Fruit fly (Drosophila melanogaster): ENCODE data around the gene Ulp1.
A peak's percentile ranks its signal among the peaks of the same experiment; 100 is the strongest.

Gene Ulp1

DNA sequence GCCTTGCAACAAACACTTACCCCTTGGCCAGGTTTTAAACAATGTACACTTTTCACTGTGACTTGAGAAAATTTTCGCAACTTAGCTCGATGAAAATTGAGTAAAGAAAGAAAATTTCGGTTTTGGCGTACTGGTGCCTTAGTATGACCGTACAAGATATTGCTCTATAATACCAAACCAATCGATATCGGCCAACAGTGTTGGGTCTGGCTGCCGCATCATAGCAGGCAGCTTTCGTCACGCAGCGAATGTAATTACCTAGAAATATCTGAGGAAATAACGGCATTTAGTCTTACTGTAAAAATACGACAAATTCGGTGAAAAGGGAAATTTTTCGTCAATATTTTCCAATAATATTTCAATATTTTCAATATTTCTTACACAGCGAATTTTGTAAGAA, at the start of gene Ulp1:
TSS of gene Ulp1 (minus strand) at position 174 of the 400 bp plus-strand sequence.
- TF ChIP-seq CG11456 (GFP tag; IDR thresholded peaks at IDR 0.05) = 0 out of 3 replicates have a peak, but pooled peaks have one; percentile 59
- TF ChIP-seq gfzf (GFP tag; optimal IDR thresholded peaks at IDR 0.05) = peak; percentile 94
- peak; percentile 60 for TF ChIP-seq Lhr (GFP tag; optimal IDR thresholded peaks at IDR 0.05)
- TF ChIP-seq Pdp1 (GFP tag; optimal IDR thresholded peaks at IDR 0.05) = peak in 1 of 2 experiments; percentile 47
- TF ChIP-seq mam (GFP tag; optimal IDR thresholded peaks at IDR 0.05) = peak; percentile 34
- TF ChIP-seq Chrac-16 (GFP tag; optimal IDR thresholded peaks at IDR 0.05) = peak; percentile 8
- no peak for TF ChIP-seq NC2α (GFP tag; optimal IDR thresholded peaks at IDR 0.05)
- peak; percentile 11 for TF ChIP-seq CG2120 (GFP tag; optimal IDR thresholded peaks at IDR 0.05)
- no peak for TF ChIP-seq Doc3 (GFP tag; IDR thresholded peaks at IDR 0.05; ENCODE audit: partially characterized antibody)
- TF ChIP-seq nau (GFP tag; optimal IDR thresholded peaks at IDR 0.05) = no peak
- TF ChIP-seq CG16813 (GFP tag; IDR thresholded peaks at IDR 0.05; ENCODE audit: partially characterized antibody) = peak; percentile 30; the same call in 1 of the 3 replicates
- peak in 1 of 2 experiments; percentile 14 for TF ChIP-seq Hr51 (GFP tag; optimal IDR thresholded peaks at IDR 0.05)
- TF ChIP-seq ewg (GFP tag; optimal IDR thresholded peaks at IDR 0.05) = peak; percentile 43
- peak; percentile 60 for TF ChIP-seq Ets65A (GFP tag)
- peak; percentile 45; the same call in 1 of the 2 replicates for TF ChIP-seq vvl (GFP tag; IDR thresholded peaks at IDR 0.05)
- no peak for TF ChIP-seq z (GFP tag; IDR thresholded peaks at IDR 0.05)
- TF ChIP-seq Gsc (GFP tag; IDR thresholded peaks at IDR 0.05) = no peak
- no peak for TF ChIP-seq bsh (GFP tag; optimal IDR thresholded peaks at IDR 0.05)
- peak; percentile 2 for TF ChIP-seq NC2β (GFP tag; optimal IDR thresholded peaks at IDR 0.05)
- no peak for TF ChIP-seq yki (optimal IDR thresholded peaks at IDR 0.05)
- no peak for TF ChIP-seq ro (GFP tag; IDR thresholded peaks at IDR 0.05)
- TF ChIP-seq cas (GFP tag; IDR thresholded peaks at IDR 0.05) = no peak
- TF ChIP-seq ttk (GFP tag; IDR thresholded peaks at IDR 0.05) = no peak
- peak in 1 of 2 experiments; percentile 42 for TF ChIP-seq dpn (GFP tag; optimal IDR thresholded peaks at IDR 0.05)
- TF ChIP-seq corto (GFP tag; optimal IDR thresholded peaks at IDR 0.05) = no peak
- no peak for TF ChIP-seq CG13296 (GFP tag; optimal IDR thresholded peaks at IDR 0.05)
- peak; percentile 84 for TF ChIP-seq CTCF (GFP tag; optimal IDR thresholded peaks at IDR 0.05)
- no peak for TF ChIP-seq odd (GFP tag; optimal IDR thresholded peaks at IDR 0.05)
- peak; percentile 65 for TF ChIP-seq CG2116 (GFP tag; optimal IDR thresholded peaks at IDR 0.05)
- TF ChIP-seq hbn (GFP tag; IDR thresholded peaks at IDR 0.05; ENCODE audit: partially characterized antibody) = no peak
- TF ChIP-seq Asciz (GFP tag; optimal IDR thresholded peaks at IDR 0.05) = no peak
- TF ChIP-seq ssp (GFP tag; IDR thresholded peaks at IDR 0.05) = peak; percentile 42; the same call in 1 of the 2 replicates
- no peak for TF ChIP-seq fd96Cb (tag; optimal IDR thresholded peaks at IDR 0.05)
- peak; percentile 55 for TF ChIP-seq Neu2 (GFP tag; optimal IDR thresholded peaks at IDR 0.05; ENCODE audit: borderline replicate concordance)
- peak; percentile 30 for TF ChIP-seq CG12391 (tag; optimal IDR thresholded peaks at IDR 0.05)
- no peak for TF ChIP-seq lov (optimal IDR thresholded peaks at IDR 0.05)
- TF ChIP-seq lov (GFP tag; IDR thresholded peaks at IDR 0.05) = no peak
- peak; percentile 31 for TF ChIP-seq Hr3 (GFP tag; optimal IDR thresholded peaks at IDR 0.05)
- peak; percentile 9 for TF ChIP-seq Meics (GFP tag; optimal IDR thresholded peaks at IDR 0.05)
- peak; percentile 37 for TF ChIP-seq phol (tag; optimal IDR thresholded peaks at IDR 0.05)
- TF ChIP-seq vnd (GFP tag; IDR thresholded peaks at IDR 0.05; ENCODE audit: partially characterized antibody) = no peak
- TF ChIP-seq mirr (GFP tag; optimal IDR thresholded peaks at IDR 0.05) = no peak
- TF ChIP-seq CG1647 (GFP tag; optimal IDR thresholded peaks at IDR 0.05) = no peak
- TF ChIP-seq MESR4 (GFP tag; optimal IDR thresholded peaks at IDR 0.05) = peak; percentile 76
- no peak for TF ChIP-seq BtbVII (GFP tag; optimal IDR thresholded peaks at IDR 0.05)
- peak; percentile 36 for TF ChIP-seq nmo (GFP tag; optimal IDR thresholded peaks at IDR 0.05)
- no peak for TF ChIP-seq CG11085 (GFP tag; IDR thresholded peaks at IDR 0.05)
- no peak for TF ChIP-seq CG31441 (GFP tag; IDR thresholded peaks at IDR 0.05)
- TF ChIP-seq YL-1 (GFP tag; optimal IDR thresholded peaks at IDR 0.05) = peak; percentile 62
- no peak for TF ChIP-seq HLH3B (GFP tag; IDR thresholded peaks at IDR 0.05)
- no peak for TF ChIP-seq HLHmδ (GFP tag; optimal IDR thresholded peaks at IDR 0.05)

All from whole organism, embryonic.